Fruit fly (Drosophila melanogaster) whole organism, prepupa: ENCODE measurements around the gene CG34258.

Experiments
- Blimp-1 ChIP-seq: fragments of 200-800 bp; sonication (Bioruptor generic); optimal IDR thresholded peaks from 3 replicates; lab custom pipeline; 2017; ENCODE audit warnings: missing biosample characterization, missing genetic modification characterization, mild to moderate bottlenecking, moderate library complexity, missing genetic modification reagents
- CG10631 ChIP-seq: fragments of 200-800 bp; sonication (Bioruptor generic); optimal IDR thresholded peaks from 2 replicates; lab custom pipeline; 2016; ENCODE audit warnings: missing biosample characterization, missing genetic modification characterization
- CG10669 ChIP-seq: fragments of 200-800 bp; sonication (Bioruptor generic); optimal IDR thresholded peaks from 3 replicates; lab custom pipeline; 2018; ENCODE audit warnings: missing biosample characterization, mild to moderate bottlenecking, missing genetic modification characterization, moderate library complexity
- CG11762 ChIP-seq: fragments of 200-800 bp; sonication (Bioruptor generic); optimal IDR thresholded peaks from 3 replicates; lab custom pipeline; 2016; ENCODE audit warnings: missing biosample characterization, missing genetic modification characterization; ENCODE audit not compliant: insufficient read depth
- CG11902 ChIP-seq: fragments of 200-800 bp; sonication (Bioruptor generic); optimal IDR thresholded peaks from 3 replicates; lab custom pipeline; 2016; ENCODE audit warnings: missing biosample characterization, missing genetic modification characterization
- CG15336 ChIP-seq: fragments of 200-800 bp; sonication (Bioruptor generic); IDR thresholded peaks from 2 replicates; pipeline ENCODE4 v1.3.6; 2022; ENCODE audit warnings: missing biosample characterization, missing genetic modification characterization
- CG1621 ChIP-seq: fragments of 200-800 bp; sonication (Bioruptor generic); optimal IDR thresholded peaks from 3 replicates; lab custom pipeline; 2018; ENCODE audit warnings: missing biosample characterization, mild to moderate bottlenecking, missing genetic modification characterization
- CG16779 ChIP-seq: fragments of 200-800 bp; sonication (Bioruptor generic); optimal IDR thresholded peaks from 3 replicates; lab custom pipeline; 2017; ENCODE audit warnings: missing biosample characterization, mild to moderate bottlenecking, missing genetic modification characterization
- CG31627 ChIP-seq: fragments of 200-800 bp; sonication (Bioruptor generic); optimal IDR thresholded peaks from 3 replicates; lab custom pipeline; 2016; ENCODE audit warnings: missing biosample characterization, missing genetic modification characterization
- CG32006 ChIP-seq: fragments of 200-800 bp; sonication (Bioruptor generic); optimal IDR thresholded peaks from 3 replicates; lab custom pipeline; 2017; ENCODE audit warnings: missing biosample characterization, mild to moderate bottlenecking, missing genetic modification characterization
- CG34406 ChIP-seq: fragments of 200-800 bp; sonication (Bioruptor generic); optimal IDR thresholded peaks from 3 replicates; lab custom pipeline; 2016; ENCODE audit warnings: missing biosample characterization, missing genetic modification characterization
- CG4318 ChIP-seq: fragments of 200-800 bp; sonication (Bioruptor generic); optimal IDR thresholded peaks from 3 replicates; lab custom pipeline; 2017; ENCODE audit warnings: missing biosample characterization, mild to moderate bottlenecking, missing genetic modification characterization
- CG6163 ChIP-seq: fragments of 200-800 bp; sonication (Bioruptor generic); IDR thresholded peaks from 3 replicates; pipeline ENCODE4 v1.3.6; 2022; ENCODE audit warnings: missing biosample characterization, missing genetic modification characterization
- CG6276 ChIP-seq: fragments of 200-800 bp; sonication (Bioruptor generic); optimal IDR thresholded peaks from 2 replicates; lab custom pipeline; 2017; ENCODE audit warnings: missing biosample characterization, mild to moderate bottlenecking, missing genetic modification characterization
- CG6792 ChIP-seq: fragments of 200-800 bp; sonication (Bioruptor generic); optimal IDR thresholded peaks from 3 replicates; lab custom pipeline; 2016; ENCODE audit warnings: missing biosample characterization, missing genetic modification characterization
- CG6808 ChIP-seq: fragments of 200-800 bp; sonication (Bioruptor generic); optimal IDR thresholded peaks from 3 replicates; lab custom pipeline; 2017; ENCODE audit warnings: missing biosample characterization, missing genetic modification characterization, mild to moderate bottlenecking, moderate library complexity, missing genetic modification reagents
- CG7368 ChIP-seq: fragments of 200-800 bp; sonication (Bioruptor generic); optimal IDR thresholded peaks from 3 replicates; lab custom pipeline; 2016; ENCODE audit warnings: missing biosample characterization, missing genetic modification characterization
- CG8119 ChIP-seq: fragments of 200-800 bp; sonication (Bioruptor generic); IDR thresholded peaks from 3 replicates; pipeline ENCODE4 v1.3.6; 2022; ENCODE audit warnings: missing biosample characterization, missing genetic modification characterization
- CG8319 ChIP-seq: fragments of 200-800 bp; sonication (Bioruptor generic); optimal IDR thresholded peaks from 3 replicates; lab custom pipeline; 2016; ENCODE audit warnings: missing biosample characterization, missing genetic modification characterization
- CG8632 ChIP-seq: fragments of 200-800 bp; sonication (Bioruptor generic); optimal IDR thresholded peaks from 3 replicates; lab custom pipeline; 2016; ENCODE audit warnings: missing biosample characterization, missing genetic modification characterization
- CG9139 ChIP-seq: fragments of 200-800 bp; sonication (Bioruptor generic); optimal IDR thresholded peaks from 3 replicates; lab custom pipeline; 2017; ENCODE audit warnings: missing biosample characterization, mild to moderate bottlenecking, missing genetic modification characterization
- Eip75B ChIP-seq: fragments of 200-800 bp; sonication (Bioruptor generic); optimal IDR thresholded peaks from 3 replicates; lab custom pipeline; 2016; ENCODE audit warnings: missing biosample characterization, missing genetic modification characterization
- Eip93F ChIP-seq: fragments of 200-800 bp; sonication (Bioruptor generic); optimal IDR thresholded peaks from 2 replicates; lab custom pipeline; 2016; ENCODE audit warnings: missing biosample characterization, mild to moderate bottlenecking, missing genetic modification characterization
- Ets21C ChIP-seq: fragments of 200-800 bp; sonication (Bioruptor generic); optimal IDR thresholded peaks from 3 replicates; lab custom pipeline; 2016; ENCODE audit warnings: missing biosample characterization, missing genetic modification characterization
- Ets96B ChIP-seq: fragments of 200-800 bp; optimal IDR thresholded peaks from 2 replicates; lab custom pipeline; 2019; ENCODE audit warnings: missing biosample characterization, mild to moderate bottlenecking, missing genetic modification characterization, moderate library complexity
- Gug ChIP-seq: fragments of 200-800 bp; sonication (Bioruptor generic); IDR thresholded peaks from 2 replicates; pipeline ENCODE4 v1.3.6; 2022; ENCODE audit warnings: missing biosample characterization, missing genetic modification characterization
- Met ChIP-seq: fragments of 200-800 bp; sonication (Bioruptor generic); optimal IDR thresholded peaks from 3 replicates; lab custom pipeline; 2016; ENCODE audit warnings: missing biosample characterization, missing genetic modification characterization
- OdsH ChIP-seq: fragments of 200-800 bp; sonication (Bioruptor generic); optimal IDR thresholded peaks from 3 replicates; lab custom pipeline; 2016; ENCODE audit warnings: missing biosample characterization, missing genetic modification characterization
- Smox ChIP-seq: fragments of 200-800 bp; sonication (Bioruptor generic); optimal IDR thresholded peaks from 3 replicates; lab custom pipeline; 2016; ENCODE audit warnings: missing biosample characterization, missing genetic modification characterization
- Sox14 ChIP-seq: fragments of 200-800 bp; sonication (Bioruptor generic); optimal IDR thresholded peaks from 3 replicates; lab custom pipeline; 2016; ENCODE audit warnings: missing biosample characterization, missing genetic modification characterization
- Sox15 ChIP-seq: fragments of 200-800 bp; sonication (Bioruptor generic); optimal IDR thresholded peaks from 3 replicates; lab custom pipeline; 2016; ENCODE audit warnings: missing biosample characterization, missing genetic modification characterization
- achi ChIP-seq: fragments of 200-800 bp; sonication (Bioruptor generic); optimal IDR thresholded peaks from 3 replicates; lab custom pipeline; 2016; ENCODE audit warnings: missing biosample characterization, missing genetic modification characterization
- acj6 ChIP-seq: fragments of 200-800 bp; sonication (Bioruptor generic); optimal IDR thresholded peaks from 3 replicates; lab custom pipeline; 2016; ENCODE audit warnings: missing biosample characterization, missing genetic modification characterization
- cyc ChIP-seq: fragments of 200-800 bp; sonication (Bioruptor generic); optimal IDR thresholded peaks from 3 replicates; lab custom pipeline; 2016; ENCODE audit warnings: missing biosample characterization, missing genetic modification characterization
- dac ChIP-seq: fragments of 200-800 bp; sonication (Bioruptor generic); optimal IDR thresholded peaks from 2 replicates; lab custom pipeline; 2017; ENCODE audit warnings: missing biosample characterization, mild to moderate bottlenecking, missing genetic modification characterization
- eg ChIP-seq: fragments of 200-800 bp; sonication (Bioruptor generic); IDR thresholded peaks from 3 replicates; pipeline ENCODE4 v1.3.6; 2022; ENCODE audit warnings: missing biosample characterization, missing genetic modification characterization
- fd59A ChIP-seq: fragments of 200-800 bp; sonication (Bioruptor generic); optimal IDR thresholded peaks from 2 replicates; lab custom pipeline; 2017; ENCODE audit warnings: missing biosample characterization, mild to moderate bottlenecking, missing genetic modification characterization, missing genetic modification reagents
- lz ChIP-seq: fragments of 200-800 bp; sonication (Bioruptor generic); optimal IDR thresholded peaks from 3 replicates; lab custom pipeline; 2016; ENCODE audit warnings: missing biosample characterization, missing genetic modification characterization
- net ChIP-seq: fragments of 200-800 bp; sonication (Bioruptor generic); optimal IDR thresholded peaks from 3 replicates; lab custom pipeline; 2016; ENCODE audit warnings: missing biosample characterization, missing genetic modification characterization
- pdm3 ChIP-seq: fragments of 200-800 bp; sonication (Bioruptor generic); optimal IDR thresholded peaks from 3 replicates; lab custom pipeline; 2016; ENCODE audit warnings: missing biosample characterization, missing genetic modification characterization
- salr ChIP-seq, 2 experiments: fragments of 200-800 bp; sonication (Bioruptor generic); optimal IDR thresholded peaks; 3 replicates each; lab custom pipeline; 2016 to 2018; ENCODE audit warnings: missing biosample characterization in 2 of 2, missing genetic modification characterization in 2 of 2, mild to moderate bottlenecking in 1 of 2
- spab ChIP-seq: fragments of 200-800 bp; sonication (Bioruptor generic); optimal IDR thresholded peaks from 2 replicates; lab custom pipeline; 2017; ENCODE audit warnings: missing biosample characterization, mild to moderate bottlenecking, missing genetic modification characterization, missing genetic modification reagents
- svp ChIP-seq: fragments of 200-800 bp; sonication (Bioruptor generic); peaks from one replicate; lab custom pipeline; 2016; ENCODE audit warnings: missing biosample characterization, missing genetic modification characterization
- topi ChIP-seq: fragments of 200-800 bp; sonication (Bioruptor generic); optimal IDR thresholded peaks from 3 replicates; lab custom pipeline; 2016; ENCODE audit warnings: missing biosample characterization, missing genetic modification characterization
- vri ChIP-seq: fragments of 200-800 bp; sonication (Bioruptor generic); optimal IDR thresholded peaks from 3 replicates; lab custom pipeline; 2016; ENCODE audit warnings: missing biosample characterization, mild to moderate bottlenecking, missing genetic modification characterization

CG34258 gene

dm6 chr3L:19907706-19908070 lies 44.1 kb downstream of the CG34258 start:
- no peak for TF ChIP-seq Sox15 (GFP tag; lab: Kevin White, UChicago)
- no peak for TF ChIP-seq CG9139 (GFP tag; lab: Kevin White, UChicago)
- TF ChIP-seq Smox (GFP tag; lab: Kevin White, UChicago): no peak
- TF ChIP-seq CG6276: no peak
- no peak for TF ChIP-seq CG11762
- TF ChIP-seq CG8119 (GFP tag; lab: Robert Waterston, UW): no peak
- no peak for TF ChIP-seq CG16779 (tag; lab: Kevin White, UChicago)
- TF ChIP-seq CG11902: no peak
- no peak for TF ChIP-seq CG4318 (GFP tag; lab: Kevin White, UChicago)
- TF ChIP-seq CG32006: peak; percentile 49
- no peak for TF ChIP-seq CG6163 (GFP tag; lab: Robert Waterston, UW)
- no peak for TF ChIP-seq svp (GFP tag; lab: Kevin White, UChicago)
- TF ChIP-seq CG34406 (GFP tag; lab: Kevin White, UChicago): no peak
- no peak for TF ChIP-seq Ets96B (tag; lab: Kevin White, UChicago)
- TF ChIP-seq CG15336: 0 out of 2 replicates have a peak, but pooled peaks have one; percentile 12
- no peak for TF ChIP-seq CG6808
- no peak for TF ChIP-seq CG31627 (GFP tag; lab: Kevin White, UChicago)
- no peak for TF ChIP-seq CG8632
- no peak for TF ChIP-seq CG8319 (GFP tag; lab: Kevin White, UChicago)
- 0 out of 3 replicates have a peak, but pooled peaks have one; percentile 10 for TF ChIP-seq eg
- no peak for TF ChIP-seq Blimp-1 (GFP tag; lab: Kevin White, UChicago)
- no peak for TF ChIP-seq net (GFP tag; lab: Kevin White, UChicago)
- TF ChIP-seq CG6792 (GFP tag; lab: Kevin White, UChicago): peak; percentile 20
- no peak for TF ChIP-seq achi (GFP tag; lab: Kevin White, UChicago)
- TF ChIP-seq lz (GFP tag; lab: Kevin White, UChicago): no peak
- TF ChIP-seq dac (GFP tag; lab: Kevin White, UChicago): no peak
- no peak for TF ChIP-seq Sox14 (GFP tag; lab: Kevin White, UChicago)
- peak; percentile 5 for TF ChIP-seq topi (GFP tag; lab: Kevin White, UChicago)
- peak; percentile 5 for TF ChIP-seq acj6 (GFP tag; lab: Kevin White, UChicago)
- TF ChIP-seq Ets21C (GFP tag; lab: Kevin White, UChicago): no peak
- no peak for TF ChIP-seq Eip93F (GFP tag; lab: Kevin White, UChicago)

dm6 chr3L:19906780-19907705 lies 44.7 kb downstream of the CG34258 start:
- TF ChIP-seq topi (GFP tag; lab: Kevin White, UChicago): no peak
- no peak for TF ChIP-seq Met (GFP tag; lab: Kevin White, UChicago)
- no peak for TF ChIP-seq CG10669 (GFP tag; lab: Kevin White, UChicago)
- TF ChIP-seq CG11762: no peak
- TF ChIP-seq Eip93F (GFP tag; lab: Kevin White, UChicago): peak; percentile 38
- TF ChIP-seq net (GFP tag; lab: Kevin White, UChicago): no peak
- no peak for TF ChIP-seq achi (GFP tag; lab: Kevin White, UChicago)
- TF ChIP-seq salr (GFP tag; optimal IDR thresholded peaks at IDR 0.05; lab: Kevin White, UChicago): peak in 1 of 2 experiments; percentile 17
- TF ChIP-seq CG15336: no peak
- TF ChIP-seq vri (GFP tag; lab: Kevin White, UChicago): peak; percentile 89
- no peak for TF ChIP-seq CG8632
- peak; percentile 96 for TF ChIP-seq Blimp-1 (GFP tag; lab: Kevin White, UChicago)
- no peak for TF ChIP-seq cyc (GFP tag; lab: Kevin White, UChicago)
- TF ChIP-seq pdm3 (GFP tag; lab: Kevin White, UChicago): no peak
- TF ChIP-seq Eip75B (GFP tag; lab: Kevin White, UChicago): no peak
- TF ChIP-seq CG16779 (tag; lab: Kevin White, UChicago): no peak
- no peak for TF ChIP-seq eg
- TF ChIP-seq Gug (GFP tag; lab: Robert Waterston, UW): no peak
- TF ChIP-seq CG9139 (GFP tag; lab: Kevin White, UChicago): no peak
- TF ChIP-seq OdsH (GFP tag; lab: Kevin White, UChicago): no peak
- no peak for TF ChIP-seq spab (GFP tag; lab: Kevin White, UChicago)
- TF ChIP-seq CG1621 (tag; lab: Kevin White, UChicago): no peak
- TF ChIP-seq CG6276: no peak
- no peak for TF ChIP-seq CG34406 (GFP tag; lab: Kevin White, UChicago)
- no peak for TF ChIP-seq CG32006
- no peak for TF ChIP-seq CG4318 (GFP tag; lab: Kevin White, UChicago)
- TF ChIP-seq Sox14 (GFP tag; lab: Kevin White, UChicago): no peak
- no peak for TF ChIP-seq CG6792 (GFP tag; lab: Kevin White, UChicago)
- TF ChIP-seq CG10631 (GFP tag; lab: Kevin White, UChicago): no peak
- TF ChIP-seq CG31627 (GFP tag; lab: Kevin White, UChicago): no peak
- no peak for TF ChIP-seq CG7368 (GFP tag; lab: Kevin White, UChicago)
- TF ChIP-seq Sox15 (GFP tag; lab: Kevin White, UChicago): no peak
- TF ChIP-seq fd59A (GFP tag; lab: Kevin White, UChicago): no peak
- no peak for TF ChIP-seq CG8119 (GFP tag; lab: Robert Waterston, UW)
- TF ChIP-seq CG6808: no peak
